Worm (Caenorhabditis elegans): ENCODE results near the gene fut-6.

- TF ChIP-seq M03D4.4 (tag; optimal IDR thresholded peaks at IDR 0.05) (no peak), pha-4 (tag; optimal IDR thresholded peaks at IDR 0.05) (no peak)
Observed at ce11 chrII:4661278-4661677, 5.5 kb upstream of the fut-6 start, which contains the start of gene T05A7.13.

Measured in whole organism, mixed stage, embryonic.